Fruit fly (Drosophila melanogaster): ENCODE results near the gene Spn88Eb.
A peak's percentile ranks its signal among the peaks of the same experiment; 100 is the strongest.

Spn88Eb gene

DNA sequence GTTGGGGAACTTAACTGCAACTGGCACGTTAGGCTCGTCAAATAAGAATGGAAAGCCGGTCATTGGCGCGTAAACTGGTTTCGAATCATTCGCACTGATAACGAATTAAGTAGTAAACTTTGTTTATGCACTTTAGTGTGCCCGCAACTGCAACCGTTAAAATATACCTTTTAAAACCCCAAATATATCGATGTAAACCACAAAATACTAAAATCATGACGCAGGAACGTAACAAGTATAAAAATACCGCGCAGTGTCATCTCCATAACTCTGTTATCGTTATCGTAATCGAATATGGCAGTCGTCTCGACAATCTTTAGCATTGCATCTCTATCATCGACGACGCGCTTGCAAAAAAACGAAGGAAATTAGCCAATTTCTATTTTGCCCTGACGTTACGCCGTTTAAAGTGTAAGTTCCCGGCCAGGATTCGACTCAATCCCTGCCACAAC lies 16.7 kb upstream of the Spn88Eb start, which contains the start of the genes CG31344 and Caf1-55:
CG31344 (minus strand) TSS at position 51 of the 452 bp plus-strand sequence.
Caf1-55 (plus strand) TSS at position 298 of the 452 bp plus-strand sequence.
- TF ChIP-seq CG15710 (tag; optimal IDR thresholded peaks at IDR 0.05): no peak
- peak; percentile 12 for TF ChIP-seq EcR (GFP tag; optimal IDR thresholded peaks at IDR 0.05)

DNA sequence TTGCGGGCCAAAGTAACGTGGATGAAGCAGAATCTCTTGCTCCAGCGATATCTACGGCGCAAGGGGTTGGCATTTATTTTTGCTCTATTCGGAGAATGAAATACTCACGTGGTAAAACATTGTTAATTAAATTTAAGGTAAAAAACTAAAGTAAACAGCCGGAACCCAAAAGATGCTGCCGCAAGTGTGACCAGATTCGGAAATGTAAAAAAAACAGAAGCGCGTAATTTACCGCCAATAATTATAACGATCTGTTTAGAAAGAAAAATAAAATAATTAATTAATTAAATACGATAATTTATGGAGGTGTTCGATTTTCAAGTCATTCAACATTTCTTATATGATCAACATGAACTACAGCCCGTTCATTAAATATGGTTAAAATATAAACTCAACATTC lies 14.4 kb upstream of the Spn88Eb start, which contains the start of gene Polr2G:
Polr2G (minus strand) TSS at position 208 of the 400 bp plus-strand sequence.
- no peak for TF ChIP-seq Ets98B (GFP tag; IDR thresholded peaks at IDR 0.05)
- TF ChIP-seq CG8301 (tag; optimal IDR thresholded peaks at IDR 0.05): no peak
- no peak for TF ChIP-seq rn (GFP tag; IDR thresholded peaks at IDR 0.05)
- no peak for TF ChIP-seq CG9948 (tag; optimal IDR thresholded peaks at IDR 0.05)
- TF ChIP-seq CG8159 (tag; optimal IDR thresholded peaks at IDR 0.05): no peak
- TF ChIP-seq Pif1A (GFP tag; optimal IDR thresholded peaks at IDR 0.05): no peak
- TF ChIP-seq CG12605 (GFP tag; IDR thresholded peaks at IDR 0.05): no peak
- TF ChIP-seq CG32121 (GFP tag; IDR thresholded peaks at IDR 0.05): no peak
- no peak for TF ChIP-seq CG4496 (GFP tag; IDR thresholded peaks at IDR 0.05)
- no peak for TF ChIP-seq CG10348 (GFP tag; IDR thresholded peaks at IDR 0.05)
- no peak for TF ChIP-seq CG13204 (GFP tag; optimal IDR thresholded peaks at IDR 0.05)
- no peak for TF ChIP-seq Pif1B (GFP tag; optimal IDR thresholded peaks at IDR 0.05)

DNA sequence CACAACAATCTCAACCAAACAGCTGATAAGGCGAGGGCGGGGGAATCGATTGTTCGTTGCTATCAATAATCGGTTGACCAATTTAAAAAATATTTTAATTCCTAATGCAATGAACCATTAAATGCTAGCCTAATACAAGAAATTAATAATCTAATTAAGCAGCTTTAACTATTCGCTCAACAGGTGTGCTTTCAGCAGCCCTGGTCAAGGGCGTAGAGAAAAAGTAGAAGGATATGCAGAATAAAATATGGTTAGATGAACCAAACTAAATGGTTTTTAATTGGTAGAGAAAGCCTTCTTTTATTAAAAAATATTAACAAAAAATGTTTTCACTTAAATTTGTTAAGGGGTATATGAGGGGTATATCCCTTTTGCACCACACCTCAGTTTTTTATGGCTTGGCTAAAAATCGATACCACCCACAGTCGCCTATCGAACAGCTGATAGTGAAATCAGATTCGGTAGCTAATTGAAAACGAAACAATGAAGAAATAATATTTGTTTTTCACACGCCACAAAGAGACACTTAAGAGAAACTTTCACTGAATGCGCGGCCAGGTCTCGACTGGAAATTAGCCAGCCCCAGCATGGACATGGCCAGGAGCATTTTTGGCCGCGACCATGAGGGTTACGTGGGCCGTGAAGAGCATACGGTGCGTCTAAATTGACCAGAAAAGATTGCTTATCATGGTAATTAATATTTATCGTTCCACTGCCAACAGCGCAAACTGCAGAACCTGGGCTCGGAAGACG lies 10.4 kb upstream of the Spn88Eb start, which contains the start of the genes SIDL and CG12241:
SIDL (minus strand) TSS at position 51 of the 753 bp plus-strand sequence.
CG12241 (plus strand) TSS at position 433 of the 753 bp plus-strand sequence.
- TF ChIP-seq gl (tag; optimal IDR thresholded peaks at IDR 0.05): peak; percentile 77
- TF ChIP-seq EcR (GFP tag; optimal IDR thresholded peaks at IDR 0.05): no peak
- peak; percentile 90 for TF ChIP-seq CG8301 (tag; optimal IDR thresholded peaks at IDR 0.05)
- peak; percentile 97 for TF ChIP-seq CG12605 (GFP tag; IDR thresholded peaks at IDR 0.05)
- no peak for TF ChIP-seq CG14655 (GFP tag; optimal IDR thresholded peaks at IDR 0.05)
- no peak for TF ChIP-seq Pif1B (GFP tag; optimal IDR thresholded peaks at IDR 0.05)
- TF ChIP-seq CG32121 (GFP tag; IDR thresholded peaks at IDR 0.05): peak; percentile 97
- TF ChIP-seq CG15710 (tag; optimal IDR thresholded peaks at IDR 0.05): peak; percentile 66
- no peak for TF ChIP-seq D1 (tag; optimal IDR thresholded peaks at IDR 0.05)
- peak; percentile 98 for TF ChIP-seq Ets98B (GFP tag; IDR thresholded peaks at IDR 0.05)
- peak; percentile 99 for TF ChIP-seq CG4496 (GFP tag; IDR thresholded peaks at IDR 0.05)
- no peak for TF ChIP-seq Pif1A (GFP tag; optimal IDR thresholded peaks at IDR 0.05)
- no peak for TF ChIP-seq CG34367 (tag; optimal IDR thresholded peaks at IDR 0.05)
- TF ChIP-seq fd96Ca (GFP tag; IDR thresholded peaks at IDR 0.05): peak; percentile 96
- TF ChIP-seq CG8159 (tag; optimal IDR thresholded peaks at IDR 0.05): peak; percentile 93
- no peak for TF ChIP-seq CG13204 (GFP tag; optimal IDR thresholded peaks at IDR 0.05)
- peak; percentile 95 for TF ChIP-seq Snoo (tag; optimal IDR thresholded peaks at IDR 0.05)
- peak; percentile 86 for TF ChIP-seq CG9948 (tag; optimal IDR thresholded peaks at IDR 0.05)
- peak; percentile 98 for TF ChIP-seq rn (GFP tag; IDR thresholded peaks at IDR 0.05)
- peak; percentile 92 for TF ChIP-seq CG17806 (tag; optimal IDR thresholded peaks at IDR 0.05)
- no peak for TF ChIP-seq CG10348 (GFP tag; IDR thresholded peaks at IDR 0.05)

DNA sequence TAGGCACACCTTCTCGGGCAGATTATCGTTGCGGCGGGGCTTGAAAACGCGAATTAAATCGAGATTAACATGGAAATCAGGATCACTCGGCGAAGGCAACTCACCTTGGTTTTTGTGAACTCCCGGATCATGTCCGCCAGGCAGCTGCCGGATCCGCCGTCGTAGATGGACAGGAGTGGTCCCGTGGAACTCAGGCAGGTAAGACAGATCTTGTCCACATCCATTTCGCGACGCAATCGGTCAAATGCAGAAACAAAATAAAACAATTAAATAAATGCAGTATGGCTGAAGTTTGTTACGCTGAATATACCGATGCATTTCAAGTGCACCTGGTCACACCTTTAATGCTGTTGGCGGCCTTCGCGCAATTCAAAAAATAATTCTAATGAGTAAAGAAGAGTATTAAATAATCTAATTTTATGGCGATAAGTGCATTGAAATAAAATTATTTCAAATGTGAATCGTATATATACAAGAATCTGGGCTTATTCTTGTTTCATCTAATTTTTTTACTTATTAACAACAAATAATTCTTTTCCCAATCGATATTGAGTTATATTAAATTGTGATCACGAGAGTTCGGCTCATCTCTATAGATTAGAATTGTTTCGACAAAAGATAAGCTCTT lies 4.9 kb upstream of the Spn88Eb start, which contains the start of the genes CG6654 and CG4210:
CG6654 (minus strand) TSS at position 297 of the 628 bp plus-strand sequence.
CG4210 (plus strand) TSS at position 613 of the 628 bp plus-strand sequence.
- TF ChIP-seq Snoo (tag; optimal IDR thresholded peaks at IDR 0.05) (no peak), D1 (tag; optimal IDR thresholded peaks at IDR 0.05) (no peak), CG8159 (tag; optimal IDR thresholded peaks at IDR 0.05) (no peak), fd96Ca (GFP tag; IDR thresholded peaks at IDR 0.05) (no peak), CG15710 (tag; optimal IDR thresholded peaks at IDR 0.05) (no peak), CG32121 (GFP tag; IDR thresholded peaks at IDR 0.05) (no peak), EcR (GFP tag; optimal IDR thresholded peaks at IDR 0.05) (no peak), rn (GFP tag; IDR thresholded peaks at IDR 0.05) (no peak), Ets98B (GFP tag; IDR thresholded peaks at IDR 0.05) (no peak), gl (tag; optimal IDR thresholded peaks at IDR 0.05) (no peak), CG12605 (GFP tag; IDR thresholded peaks at IDR 0.05) (no peak), CG8301 (tag; optimal IDR thresholded peaks at IDR 0.05) (no peak), CG9948 (tag; optimal IDR thresholded peaks at IDR 0.05) (no peak), CG4496 (GFP tag; IDR thresholded peaks at IDR 0.05) (no peak)

DNA sequence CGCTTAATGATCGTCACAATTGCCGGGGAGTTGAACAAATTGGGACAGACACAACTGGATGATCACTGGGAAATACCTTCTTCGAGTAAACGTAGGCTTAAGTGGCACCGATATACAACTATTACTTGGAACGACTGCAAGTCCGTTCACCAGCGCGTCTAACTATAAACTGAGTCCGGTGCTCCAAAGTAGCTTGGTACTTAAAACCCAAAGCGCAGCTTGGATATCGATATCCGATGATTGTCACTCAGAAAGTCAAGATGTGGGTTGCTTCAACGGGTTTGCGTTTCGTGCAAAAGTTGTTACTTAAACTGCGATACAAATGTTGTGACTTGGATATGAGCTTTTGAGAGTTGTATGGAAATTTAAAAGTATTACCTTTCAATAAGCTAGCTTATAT lies 2.3 kb downstream of the Spn88Eb start, which contains the start of gene Spn88Ea:
Spn88Ea (minus strand) TSS at position 175 of the 400 bp plus-strand sequence.
- TF ChIP-seq rn (GFP tag; IDR thresholded peaks at IDR 0.05) (no peak), CG8159 (tag; optimal IDR thresholded peaks at IDR 0.05) (no peak), Ets98B (GFP tag; IDR thresholded peaks at IDR 0.05) (peak; percentile 40; the same call in 1 of the 2 replicates), Pif1B (GFP tag; optimal IDR thresholded peaks at IDR 0.05) (no peak), CG14655 (GFP tag; optimal IDR thresholded peaks at IDR 0.05) (no peak), Pif1A (GFP tag; optimal IDR thresholded peaks at IDR 0.05) (no peak), CG4496 (GFP tag; IDR thresholded peaks at IDR 0.05) (no peak), CG9948 (tag; optimal IDR thresholded peaks at IDR 0.05) (no peak), EcR (GFP tag; optimal IDR thresholded peaks at IDR 0.05) (peak; percentile 20), CG12605 (GFP tag; IDR thresholded peaks at IDR 0.05) (no peak), CG13204 (GFP tag; optimal IDR thresholded peaks at IDR 0.05) (no peak), CG17806 (tag; optimal IDR thresholded peaks at IDR 0.05) (no peak)

Measured in whole organism, pupa.